Worm (Caenorhabditis elegans) whole organism, L2 larva: Measurements from ENCODE around the gene F11C7.6.

ENCODE experiments used
- ama-1 ChIP-seq: fragments of 150-350 bp; optimal IDR thresholded peaks from 2 replicates; lab custom pipeline; 2018; ENCODE audit warnings: inconsistent platforms
- lin-39 ChIP-seq: fragments of 150-350 bp; optimal IDR thresholded peaks from 2 replicates; lab custom pipeline; 2014; ENCODE audit warnings: missing biosample characterization, missing genetic modification reagents, missing genetic modification characterization
- unc-62 ChIP-seq: fragments of 150-350 bp; optimal IDR thresholded peaks from 2 replicates; lab custom pipeline; 2014; ENCODE audit warnings: missing biosample characterization, missing genetic modification reagents, missing genetic modification characterization

DNA sequence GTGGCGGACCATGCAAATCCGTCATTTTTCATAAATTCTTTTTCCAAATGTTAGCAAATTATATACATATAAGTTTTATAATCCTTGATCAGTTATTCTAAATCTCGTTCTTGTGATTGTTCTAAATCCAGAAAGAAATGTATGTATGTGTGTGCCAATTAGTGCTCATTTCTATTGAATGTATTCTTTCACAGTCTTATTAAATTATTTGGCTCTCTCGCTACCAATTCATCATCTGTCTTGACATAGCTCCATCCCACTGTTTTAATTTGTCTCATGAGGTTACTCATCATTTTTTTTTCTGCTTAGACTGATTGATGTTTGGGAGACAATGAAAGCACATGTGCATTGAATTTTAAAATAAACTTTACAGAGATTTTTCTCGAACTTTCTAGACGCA, 45.9 kb upstream of the F11C7.6 start:
- TF ChIP-seq ama-1 (lab: Kevin White, UChicago) (no peak), lin-39 (tag; lab: Kevin White, UChicago) (no peak), unc-62 (no peak)
